Worm (Caenorhabditis elegans) whole organism, L4 larva: ENCODE results near the gene pat-9.

Experiments used
- ctbp-1 ChIP-seq: fragments of 200-800 bp; sonication (Bioruptor generic); IDR thresholded peaks from 2 replicates; pipeline ENCODE4 v1.3.6; 2022; ENCODE audit warnings: missing genetic modification reagents, missing genetic modification characterization, missing compliant biosample characterization
- lin-39 ChIP-seq: fragments of 150-350 bp; optimal IDR thresholded peaks from 2 replicates; lab custom pipeline; 2014; ENCODE audit warnings: missing biosample characterization, missing genetic modification reagents, missing genetic modification characterization
- nhr-25 ChIP-seq: sonication (generic microtip); optimal IDR thresholded peaks from 2 replicates; lab custom pipeline; 2017; ENCODE audit warnings: missing genetic modification characterization, mild to moderate bottlenecking, missing compliant biosample characterization, antibody characterized with exemption, moderate library complexity, borderline replicate concordance; ENCODE audit not compliant: insufficient read depth
- sdz-12 ChIP-seq: fragments of 200-800 bp; sonication (Bioruptor generic); optimal IDR thresholded peaks from 2 replicates; lab custom pipeline; 2018; ENCODE audit warnings: mild to moderate bottlenecking, missing genetic modification characterization, missing compliant biosample characterization

ce11 chrX:16564515-16565285, 28.0 kb downstream of the pat-9 start:
- TF ChIP-seq ctbp-1 (no peak), sdz-12 (no peak), lin-39 (no peak), nhr-25 (tag; lab: Kevin White, UChicago) (no peak)
